Worm (Caenorhabditis elegans): ENCODE measurements around the gene srsx-3.

DNA sequence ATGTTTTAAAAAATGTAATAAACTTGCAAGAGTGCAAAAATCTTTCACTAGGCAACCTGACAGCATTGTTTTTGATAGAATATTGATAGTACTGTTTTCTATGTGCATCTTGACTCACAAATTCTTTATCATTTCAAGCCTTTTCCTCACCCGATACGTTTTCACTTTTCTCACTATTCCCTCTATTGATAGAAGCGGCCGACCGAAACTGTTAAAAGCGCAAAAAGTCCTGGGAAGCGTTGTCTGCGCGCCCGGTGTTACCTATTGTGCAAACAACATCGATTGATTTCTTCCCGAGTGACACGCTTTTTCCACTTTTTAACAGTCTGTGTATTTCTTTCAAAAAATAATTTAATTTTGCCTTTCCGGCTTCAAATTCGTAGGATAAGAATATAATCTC lies 49.0 kb downstream of the srsx-3 start:
- TF ChIP-seq ama-1 (optimal IDR thresholded peaks at IDR 0.05) (no peak), ceh-36 (tag; optimal IDR thresholded peaks at IDR 0.05) (no peak), tbx-37 (GFP tag; conservative IDR thresholded peaks at IDR 0.05) (no peak), flt-1 (GFP tag; IDR thresholded peaks at IDR 0.05) (no peak)

All from whole organism, early embryonic.